Worm (Caenorhabditis elegans): ENCODE results near the gene F40F8.5.

The F40F8.5 gene

ce11 chrII:11157660-11158059 is 22.9 kb upstream of the F40F8.5 start (continued):
- TF ChIP-seq ceh-22 (tag; optimal IDR thresholded peaks at IDR 0.05) (no peak), T23F11.4 (GFP tag; optimal IDR thresholded peaks at IDR 0.05) (no peak), dve-1 (tag; optimal IDR thresholded peaks at IDR 0.05) (peak; percentile 51), pat-9 (tag; optimal IDR thresholded peaks at IDR 0.05) (peak; percentile 20), pqm-1 (tag; optimal IDR thresholded peaks at IDR 0.05) (no peak), ceh-19 (GFP tag; optimal IDR thresholded peaks at IDR 0.05) (no peak), tbx-2 (tag; optimal IDR thresholded peaks at IDR 0.05) (peak; percentile 14), ceh-2 (tag; optimal IDR thresholded peaks at IDR 0.05) (peak; percentile 38), ceh-9 (tag; optimal IDR thresholded peaks at IDR 0.05) (no peak), K09A11.1 (tag; optimal IDR thresholded peaks at IDR 0.05; ENCODE audit: insufficient read depth) (no peak), ceh-14 (tag; optimal IDR thresholded peaks at IDR 0.05) (peak; percentile 10), madf-2 (tag; optimal IDR thresholded peaks at IDR 0.05) (peak; percentile 25), sox-4 (tag; optimal IDR thresholded peaks at IDR 0.05) (peak; percentile 46), ceh-18 (tag; optimal IDR thresholded peaks at IDR 0.05) (peak; percentile 48), elt-2 (tag; optimal IDR thresholded peaks at IDR 0.05) (peak; percentile 63), unc-3 (GFP tag; conservative IDR thresholded peaks at IDR 0.05) (peak; percentile 52; the same call in 1 of the 2 replicates), unc-3 (tag; optimal IDR thresholded peaks at IDR 0.05) (no peak)

ce11 chrII:11156160-11156559 is 21.4 kb upstream of the F40F8.5 start:
- TF ChIP-seq K09A11.1 (tag; optimal IDR thresholded peaks at IDR 0.05; ENCODE audit: insufficient read depth) = no peak
- no peak for TF ChIP-seq mec-3 (tag; optimal IDR thresholded peaks at IDR 0.05; ENCODE audit: borderline replicate concordance)
- no peak for TF ChIP-seq ceh-34 (tag; optimal IDR thresholded peaks at IDR 0.05)
- TF ChIP-seq elt-2 (tag; optimal IDR thresholded peaks at IDR 0.05) = no peak
- TF ChIP-seq sox-2 (GFP tag; IDR thresholded peaks at IDR 0.05) = no peak
- TF ChIP-seq hlh-15 (tag; optimal IDR thresholded peaks at IDR 0.05) = no peak
- TF ChIP-seq ceh-45 (GFP tag; IDR thresholded peaks at IDR 0.05) = no peak
- TF ChIP-seq ceh-9 (tag; optimal IDR thresholded peaks at IDR 0.05) = no peak
- TF ChIP-seq sox-4 (tag; optimal IDR thresholded peaks at IDR 0.05) = no peak
- TF ChIP-seq ceh-19 (GFP tag; optimal IDR thresholded peaks at IDR 0.05) = no peak
- TF ChIP-seq fax-1 (tag; optimal IDR thresholded peaks at IDR 0.05) = no peak
- TF ChIP-seq ceh-48 (tag; optimal IDR thresholded peaks at IDR 0.05) = no peak
- TF ChIP-seq ceh-31 (tag; optimal IDR thresholded peaks at IDR 0.05) = no peak
- no peak for TF ChIP-seq pros-1 (tag; optimal IDR thresholded peaks at IDR 0.05)
- TF ChIP-seq nhr-232 (tag; optimal IDR thresholded peaks at IDR 0.05) = no peak

ce11 chrII:11155400-11155799 is 20.7 kb upstream of the F40F8.5 start:
- TF ChIP-seq ceh-19 (GFP tag; optimal IDR thresholded peaks at IDR 0.05) (no peak), ahr-1 (tag; optimal IDR thresholded peaks at IDR 0.05) (no peak), hlh-30 (tag; optimal IDR thresholded peaks at IDR 0.05; ENCODE audit: insufficient read depth) (no peak), npax-4 (tag; optimal IDR thresholded peaks at IDR 0.05) (no peak), unc-55 (GFP tag; optimal IDR thresholded peaks at IDR 0.05) (no peak), C38D4.7 (GFP tag; optimal IDR thresholded peaks at IDR 0.05) (no peak), pax-1 (tag; optimal IDR thresholded peaks at IDR 0.05) (no peak), dmd-4 (tag; optimal IDR thresholded peaks at IDR 0.05; ENCODE audit: borderline replicate concordance) (no peak), ceh-30 (tag; optimal IDR thresholded peaks at IDR 0.05) (no peak), ceh-31 (tag; optimal IDR thresholded peaks at IDR 0.05) (no peak), ceh-9 (tag; optimal IDR thresholded peaks at IDR 0.05) (no peak), F13H6.1 (tag; optimal IDR thresholded peaks at IDR 0.05) (no peak), tbx-2 (tag; optimal IDR thresholded peaks at IDR 0.05) (no peak), unc-86 (tag; optimal IDR thresholded peaks at IDR 0.05) (no peak), hlh-6 (tag; optimal IDR thresholded peaks at IDR 0.05) (no peak), ceh-14 (tag; optimal IDR thresholded peaks at IDR 0.05) (no peak), fkh-6 (tag; optimal IDR thresholded peaks at IDR 0.05) (no peak), sdc-2 (tag; optimal IDR thresholded peaks at IDR 0.05) (no peak), lin-11 (tag; optimal IDR thresholded peaks at IDR 0.05) (no peak)

All from whole organism, late embryonic.